Comparison of ENCODE assay signal across 1 fruit fly cellular context in genomic region chr2L:8717618-8718336, dm6.
TF ChIP-seq lines count a peak whose summit lies in the region.

No protein-coding gene starts in this region.

TF ChIP-seq in whole organism, embryonic, 481 proteins besides CTCF, POLR2A, EP300 and RAD21 (continued from another document and continues in another):
- TF ChIP-seq CG17359 (tag; optimal IDR thresholded peaks at IDR 0.05; lab: Kevin White, UChicago) (peak; percentile 87), yki (optimal IDR thresholded peaks at IDR 0.05; lab: Kevin White, UChicago) (no peak), Sox100B (GFP tag; optimal IDR thresholded peaks at IDR 0.05; lab: Kevin White, UChicago) (peak; percentile 94), CG10147 (GFP tag; optimal IDR thresholded peaks at IDR 0.05; lab: Kevin White, UChicago) (peak; percentile 93), CG42726 (GFP tag; IDR thresholded peaks at IDR 0.05; lab: Robert Waterston, UW; ENCODE audit: partially characterized antibody) (no peak), CG7987 (GFP tag; optimal IDR thresholded peaks at IDR 0.05; lab: Kevin White, UChicago) (peak; percentile 64), CG1233 (GFP tag; optimal IDR thresholded peaks at IDR 0.05; lab: Kevin White, UChicago) (peak; percentile 90), cwo (GFP tag; optimal IDR thresholded peaks at IDR 0.05; lab: Kevin White, UChicago) (peak; percentile 90), CG2889 (GFP tag; IDR thresholded peaks at IDR 0.05; lab: Robert Waterston, UW) (peak; percentile 41; the same call in 1 of the 3 replicates), scrt (GFP tag; optimal IDR thresholded peaks at IDR 0.05; lab: Kevin White, UChicago) (peak; percentile 88), fd3F (GFP tag; optimal IDR thresholded peaks at IDR 0.05; lab: Kevin White, UChicago) (peak; percentile 88), CG4360 (GFP tag; IDR thresholded peaks at IDR 0.05; lab: Robert Waterston, UW) (no peak), NC2α (GFP tag; optimal IDR thresholded peaks at IDR 0.05; lab: Kevin White, UChicago) (peak; percentile 38), Lim3 (GFP tag; IDR thresholded peaks at IDR 0.05; lab: Robert Waterston, UW) (no peak), bab2 (GFP tag; optimal IDR thresholded peaks at IDR 0.05; lab: Kevin White, UChicago) (peak; percentile 36), CG9437 (GFP tag; optimal IDR thresholded peaks at IDR 0.05; lab: Kevin White, UChicago) (peak; percentile 93), CG4282 (GFP tag; optimal IDR thresholded peaks at IDR 0.05; lab: Kevin White, UChicago) (no peak), crc (GFP tag; optimal IDR thresholded peaks at IDR 0.05; lab: Kevin White, UChicago) (peak; percentile 60), ems (GFP tag; optimal IDR thresholded peaks at IDR 0.05; lab: Kevin White, UChicago) (no peak), Rfx (GFP tag; IDR thresholded peaks at IDR 0.05; lab: Robert Waterston, UW) (peak; percentile 85; the same call in 1 of the 2 replicates), fd64A (GFP tag; optimal IDR thresholded peaks at IDR 0.05; lab: Kevin White, UChicago) (peak; percentile 34), Sry-δ (GFP tag; optimal IDR thresholded peaks at IDR 0.05; lab: Kevin White, UChicago) (no peak), Hmx (GFP tag; optimal IDR thresholded peaks at IDR 0.05; lab: Kevin White, UChicago) (peak; percentile 66), kni (GFP tag; optimal IDR thresholded peaks at IDR 0.05; lab: Kevin White, UChicago) (peak; percentile 71), CG7271 (tag; optimal IDR thresholded peaks at IDR 0.05; lab: Kevin White, UChicago) (no peak), ase (GFP tag; IDR thresholded peaks at IDR 0.05; lab: Robert Waterston, UW) (peak; percentile 49; the same call in 2 of the 3 replicates), bbx (GFP tag; IDR thresholded peaks at IDR 0.05; lab: Robert Waterston, UW; ENCODE audit: partially characterized antibody) (peak; percentile 42; the same call in 1 of the 2 replicates), maf-S (GFP tag; optimal IDR thresholded peaks at IDR 0.05; lab: Kevin White, UChicago) (peak; percentile 39), sens (GFP tag; lab: Kevin White, UChicago) (peak; percentile 91), Asciz (GFP tag; optimal IDR thresholded peaks at IDR 0.05; lab: Kevin White, UChicago) (peak; percentile 87), hth (optimal IDR thresholded peaks at IDR 0.05; lab: Kevin White, UChicago) (no peak), CG31365 (tag; optimal IDR thresholded peaks at IDR 0.05; lab: Kevin White, UChicago) (peak; percentile 19), tap (tag; optimal IDR thresholded peaks at IDR 0.05; lab: Kevin White, UChicago) (peak; percentile 80), Ssrp (tag; optimal IDR thresholded peaks at IDR 0.05; lab: Kevin White, UChicago) (peak; percentile 91), Elba2 (GFP tag; optimal IDR thresholded peaks at IDR 0.05; lab: Kevin White, UChicago) (peak; percentile 38), CG7786 (GFP tag; optimal IDR thresholded peaks at IDR 0.05; lab: Kevin White, UChicago) (peak; percentile 54), BEAF-32 (GFP tag; optimal IDR thresholded peaks at IDR 0.05; lab: Kevin White, UChicago) (no peak), Nf-YA (GFP tag; IDR thresholded peaks at IDR 0.05; lab: Robert Waterston, UW) (peak; percentile 51), hbn (GFP tag; IDR thresholded peaks at IDR 0.05; lab: Robert Waterston, UW; ENCODE audit: partially characterized antibody) (peak; percentile 20; the same call in 1 of the 2 replicates), CG2875 (GFP tag; optimal IDR thresholded peaks at IDR 0.05; lab: Kevin White, UChicago) (peak; percentile 88), CG3163 (GFP tag; optimal IDR thresholded peaks at IDR 0.05; lab: Kevin White, UChicago) (peak; percentile 83), YL-1 (GFP tag; optimal IDR thresholded peaks at IDR 0.05; lab: Kevin White, UChicago) (peak; percentile 85), CG3281 (GFP tag; optimal IDR thresholded peaks at IDR 0.05; lab: Kevin White, UChicago) (peak; percentile 95), CG14710 (tag; optimal IDR thresholded peaks at IDR 0.05; lab: Kevin White, UChicago) (peak; percentile 85), gsb (GFP tag; IDR thresholded peaks at IDR 0.05; lab: Robert Waterston, UW) (peak; percentile 72), Atf-2 (GFP tag; optimal IDR thresholded peaks at IDR 0.05; lab: Kevin White, UChicago) (peak; percentile 34), Dfd (GFP tag; optimal IDR thresholded peaks at IDR 0.05; lab: Kevin White, UChicago) (peak in 1 of 2 experiments; percentile 83), gro (GFP tag; optimal IDR thresholded peaks at IDR 0.05; lab: Kevin White, UChicago) (peak; percentile 30), CG6854 (GFP tag; optimal IDR thresholded peaks at IDR 0.05; lab: Kevin White, UChicago) (peak; percentile 88), Rx (GFP tag; IDR thresholded peaks at IDR 0.05; lab: Robert Waterston, UW) (peak; percentile 29; the same call in 1 of the 2 replicates), odd (GFP tag; optimal IDR thresholded peaks at IDR 0.05; lab: Kevin White, UChicago) (peak; percentile 94), stwl (tag; optimal IDR thresholded peaks at IDR 0.05; lab: Kevin White, UChicago) (no peak), CG34422 (GFP tag; IDR thresholded peaks at IDR 0.05; lab: Robert Waterston, UW) (peak; percentile 70; the same call in 1 of the 3 replicates), CG13296 (GFP tag; optimal IDR thresholded peaks at IDR 0.05; lab: Kevin White, UChicago) (peak; percentile 91), org-1 (GFP tag; optimal IDR thresholded peaks at IDR 0.05; lab: Kevin White, UChicago) (peak; percentile 89), Sin3A (optimal IDR thresholded peaks at IDR 0.05; lab: Kevin White, UChicago) (no peak), vfl (GFP tag; optimal IDR thresholded peaks at IDR 0.05; lab: Kevin White, UChicago) (peak; percentile 66), psq (GFP tag; optimal IDR thresholded peaks at IDR 0.05; lab: Kevin White, UChicago) (peak; percentile 63), ranshi (GFP tag; IDR thresholded peaks at IDR 0.05; lab: Robert Waterston, UW) (peak; percentile 70; the same call in 1 of the 2 replicates), CG32767 (GFP tag; IDR thresholded peaks at IDR 0.05; lab: Robert Waterston, UW) (0 out of 2 replicates have a peak, but pooled peaks have one; percentile 64), zf30C (GFP tag; optimal IDR thresholded peaks at IDR 0.05; lab: Kevin White, UChicago) (peak; percentile 89), Ada2b (GFP tag; IDR thresholded peaks at IDR 0.05; lab: Robert Waterston, UW) (peak; percentile 76), E2f2 (GFP tag; IDR thresholded peaks at IDR 0.05; lab: Robert Waterston, UW) (peak; percentile 59), aop (GFP tag; IDR thresholded peaks at IDR 0.05; lab: Robert Waterston, UW) (peak; percentile 54; the same call in 1 of the 2 replicates), sc (optimal IDR thresholded peaks at IDR 0.05; lab: Kevin White, UChicago) (no peak), sc (GFP tag; optimal IDR thresholded peaks at IDR 0.05; lab: Kevin White, UChicago) (peak; percentile 74), CG11093 (GFP tag; IDR thresholded peaks at IDR 0.05; lab: Robert Waterston, UW) (0 out of 3 replicates have a peak, but pooled peaks have one; percentile 12), CG13287 (GFP tag; IDR thresholded peaks at IDR 0.05; lab: Robert Waterston, UW; ENCODE audit: partially characterized antibody) (peak; percentile 61), CG9727 (GFP tag; optimal IDR thresholded peaks at IDR 0.05; lab: Kevin White, UChicago) (peak; percentile 96), CG30403 (GFP tag; optimal IDR thresholded peaks at IDR 0.05; lab: Kevin White, UChicago) (peak; percentile 96), en (GFP tag; optimal IDR thresholded peaks at IDR 0.05; lab: Kevin White, UChicago) (peak; percentile 21), ewg (GFP tag; optimal IDR thresholded peaks at IDR 0.05; lab: Kevin White, UChicago) (peak; percentile 82), CG13775 (GFP tag; optimal IDR thresholded peaks at IDR 0.05; lab: Kevin White, UChicago) (peak; percentile 96), bcd (GFP tag; optimal IDR thresholded peaks at IDR 0.05; lab: Kevin White, UChicago) (peak; percentile 90), CG12219 (GFP tag; optimal IDR thresholded peaks at IDR 0.05; lab: Kevin White, UChicago) (peak; percentile 78), inv (GFP tag; IDR thresholded peaks at IDR 0.05; lab: Robert Waterston, UW; ENCODE audit: partially characterized antibody) (no peak), klu (GFP tag; IDR thresholded peaks at IDR 0.05; lab: Robert Waterston, UW) (peak; percentile 83), CG16779 (GFP tag; IDR thresholded peaks at IDR 0.05; lab: Robert Waterston, UW) (peak; percentile 58), ssp (GFP tag; IDR thresholded peaks at IDR 0.05; lab: Robert Waterston, UW) (peak; percentile 58; the same call in 1 of the 2 replicates), gt (GFP tag; IDR thresholded peaks at IDR 0.05; lab: Robert Waterston, UW) (no peak), Tbp (GFP tag; optimal IDR thresholded peaks at IDR 0.05; lab: Kevin White, UChicago) (no peak), ken (GFP tag; IDR thresholded peaks at IDR 0.05; lab: Robert Waterston, UW) (0 out of 3 replicates have a peak, but pooled peaks have one; percentile 47), ftz-f1 (GFP tag; optimal IDR thresholded peaks at IDR 0.05; lab: Kevin White, UChicago) (no peak), luna (GFP tag; optimal IDR thresholded peaks at IDR 0.05; lab: Kevin White, UChicago) (no peak), ab (GFP tag; optimal IDR thresholded peaks at IDR 0.05; lab: Kevin White, UChicago) (no peak), CG15073 (GFP tag; optimal IDR thresholded peaks at IDR 0.05; lab: Kevin White, UChicago) (peak; percentile 48), CG3065 (GFP tag; optimal IDR thresholded peaks at IDR 0.05; lab: Kevin White, UChicago) (peak; percentile 72), zen (tag; optimal IDR thresholded peaks at IDR 0.05; lab: Kevin White, UChicago) (peak; percentile 60), amos (GFP tag; IDR thresholded peaks at IDR 0.05; lab: Robert Waterston, UW; ENCODE audit: partially characterized antibody) (no peak; the same call in 1 of the 2 replicates), jing (GFP tag; optimal IDR thresholded peaks at IDR 0.05; lab: Kevin White, UChicago) (peak; percentile 43), Sry-β (GFP tag; optimal IDR thresholded peaks at IDR 0.05; lab: Kevin White, UChicago) (peak; percentile 16), stc (GFP tag; IDR thresholded peaks at IDR 0.05; lab: Robert Waterston, UW) (peak; percentile 80), jumu (GFP tag; optimal IDR thresholded peaks at IDR 0.05; lab: Kevin White, UChicago) (peak; percentile 40), phol (tag; optimal IDR thresholded peaks at IDR 0.05; lab: Kevin White, UChicago) (peak; percentile 92), hb (GFP tag; IDR thresholded peaks at IDR 0.05; lab: Robert Waterston, UW; ENCODE audit: partially characterized antibody) (no peak), Oaz (GFP tag; IDR thresholded peaks at IDR 0.05; lab: Robert Waterston, UW) (peak; percentile 8; the same call in 1 of the 2 replicates), CG14014 (GFP tag; IDR thresholded peaks at IDR 0.05; lab: Robert Waterston, UW) (peak; percentile 85), ci (GFP tag; IDR thresholded peaks at IDR 0.05; lab: Robert Waterston, UW) (peak; percentile 87), Opbp (GFP tag; IDR thresholded peaks at IDR 0.05; lab: Robert Waterston, UW; ENCODE audit: partially characterized antibody) (no peak), Dll (GFP tag; IDR thresholded peaks at IDR 0.05; lab: Robert Waterston, UW; ENCODE audit: partially characterized antibody) (peak; percentile 47; the same call in 1 of the 4 replicates), lola (GFP tag; optimal IDR thresholded peaks at IDR 0.05; lab: Kevin White, UChicago) (peak in 1 of 3 experiments; percentile 85), CG13894 (tag; optimal IDR thresholded peaks at IDR 0.05; lab: Kevin White, UChicago) (peak; percentile 51), nau (GFP tag; optimal IDR thresholded peaks at IDR 0.05; lab: Kevin White, UChicago) (peak; percentile 89), HmgD (GFP tag; optimal IDR thresholded peaks at IDR 0.05; lab: Kevin White, UChicago) (no peak), usp (GFP tag; optimal IDR thresholded peaks at IDR 0.05; lab: Kevin White, UChicago) (no peak), toy (GFP tag; IDR thresholded peaks at IDR 0.05; lab: Robert Waterston, UW) (peak; percentile 72; the same call in 1 of the 2 replicates), otp (GFP tag; IDR thresholded peaks at IDR 0.05; lab: Robert Waterston, UW) (peak; percentile 48; the same call in 1 of the 3 replicates), CG12299 (tag; optimal IDR thresholded peaks at IDR 0.05; lab: Kevin White, UChicago) (peak; percentile 75), sima (GFP tag; optimal IDR thresholded peaks at IDR 0.05; lab: Kevin White, UChicago) (peak; percentile 49), sna (GFP tag; IDR thresholded peaks at IDR 0.05; lab: Robert Waterston, UW; ENCODE audit: partially characterized antibody) (peak; percentile 41; the same call in 1 of the 2 replicates), pan (optimal IDR thresholded peaks at IDR 0.05; lab: Kevin White, UChicago) (no peak), pan (GFP tag; optimal IDR thresholded peaks at IDR 0.05 in 1 of 2, IDR thresholded peaks at IDR 0.05 in 1 of 2) (peak in 1 of 2 experiments; percentile 59), C15 (GFP tag; IDR thresholded peaks at IDR 0.05; lab: Robert Waterston, UW) (peak; percentile 52; the same call in 1 of the 3 replicates), B-H2 (GFP tag; optimal IDR thresholded peaks at IDR 0.05; lab: Kevin White, UChicago) (peak; percentile 26), Scr (GFP tag; IDR thresholded peaks at IDR 0.05; lab: Robert Waterston, UW; ENCODE audit: partially characterized antibody) (peak; percentile 33; the same call in 1 of the 2 replicates), CG17186 (GFP tag; optimal IDR thresholded peaks at IDR 0.05; lab: Kevin White, UChicago) (no peak), CG7963 (GFP tag; IDR thresholded peaks at IDR 0.05; lab: Robert Waterston, UW; ENCODE audit: partially characterized antibody) (0 out of 3 replicates have a peak, but pooled peaks have one; percentile 10), CG15011 (GFP tag; optimal IDR thresholded peaks at IDR 0.05; lab: Kevin White, UChicago) (peak; percentile 89), CG2199 (GFP tag; IDR thresholded peaks at IDR 0.05; lab: Robert Waterston, UW) (no peak), CG5953 (GFP tag; IDR thresholded peaks at IDR 0.05; lab: Robert Waterston, UW) (no peak; the same call in 1 of the 2 replicates), HmgZ (tag; optimal IDR thresholded peaks at IDR 0.05; lab: Kevin White, UChicago) (peak; percentile 87), CG12071 (GFP tag; optimal IDR thresholded peaks at IDR 0.05; lab: Kevin White, UChicago) (peak; percentile 68), CG9797 (GFP tag; optimal IDR thresholded peaks at IDR 0.05; lab: Kevin White, UChicago) (no peak), sens-2 (GFP tag; IDR thresholded peaks at IDR 0.05; lab: Robert Waterston, UW) (no peak), CG6175 (GFP tag; IDR thresholded peaks at IDR 0.05; lab: Robert Waterston, UW) (0 out of 3 replicates have a peak, but pooled peaks have one; percentile 33)
